Worm (Caenorhabditis elegans) whole organism, L2 larva: Measurements from ENCODE around the gene Y43F8B.17.

ENCODE experiments used
- R02D3.7 ChIP-seq: fragments of 150-350 bp; optimal IDR thresholded peaks from 2 replicates; lab custom pipeline; 2014; ENCODE audit warnings: missing biosample characterization, missing genetic modification characterization
- ZK546.5 ChIP-seq: sonication (generic microtip); optimal IDR thresholded peaks from 2 replicates; lab custom pipeline; 2017; ENCODE audit warnings: missing biosample characterization, missing genetic modification characterization
- aly-2 ChIP-seq: fragments of 150-350 bp; optimal IDR thresholded peaks from 2 replicates; lab custom pipeline; 2014; ENCODE audit warnings: missing biosample characterization, missing genetic modification characterization
- lin-11 ChIP-seq: fragments of 150-350 bp; sonication (generic microtip); optimal IDR thresholded peaks from 2 replicates; lab custom pipeline; 2014; ENCODE audit warnings: missing biosample characterization, missing genetic modification characterization, inconsistent platforms, mixed read lengths
- lin-39 ChIP-seq: fragments of 150-350 bp; optimal IDR thresholded peaks from 2 replicates; lab custom pipeline; 2014; ENCODE audit warnings: missing biosample characterization, missing genetic modification reagents, missing genetic modification characterization
- nhr-77 ChIP-seq: fragments of 150-350 bp; optimal IDR thresholded peaks from 2 replicates; lab custom pipeline; 2014; ENCODE audit warnings: missing biosample characterization, missing genetic modification characterization
- sem-4 ChIP-seq: fragments of 150-350 bp; optimal IDR thresholded peaks from 2 replicates; lab custom pipeline; 2014; ENCODE audit warnings: missing biosample characterization, missing genetic modification reagents, missing genetic modification characterization
- snpc-4 ChIP-seq: fragments of 150-350 bp; optimal IDR thresholded peaks from 2 replicates; lab custom pipeline; 2014; ENCODE audit warnings: missing biosample characterization, missing genetic modification characterization
- unc-55 ChIP-seq: fragments of 150-350 bp; sonication (generic microtip); optimal IDR thresholded peaks from 3 replicates; lab custom pipeline; 2014; ENCODE audit warnings: missing biosample characterization, missing genetic modification reagents, missing genetic modification characterization
- unc-62 ChIP-seq: fragments of 150-350 bp; optimal IDR thresholded peaks from 2 replicates; lab custom pipeline; 2014; ENCODE audit warnings: missing biosample characterization, missing genetic modification reagents, missing genetic modification characterization

- TF ChIP-seq unc-62 (GFP tag; lab: Kevin White, UChicago) = no peak
- TF ChIP-seq snpc-4 (tag; lab: Kevin White, UChicago) = no peak
- no peak for TF ChIP-seq unc-55 (GFP tag; lab: Kevin White, UChicago)
- no peak for TF ChIP-seq aly-2 (tag; lab: Kevin White, UChicago)
- TF ChIP-seq lin-39 (tag; lab: Kevin White, UChicago) = no peak
- TF ChIP-seq R02D3.7 (tag; lab: Kevin White, UChicago) = no peak
- no peak for TF ChIP-seq sem-4 (tag; lab: Kevin White, UChicago)
- no peak for TF ChIP-seq nhr-77 (tag; lab: Kevin White, UChicago)
- TF ChIP-seq lin-11 (tag; lab: Kevin White, UChicago) = no peak
- no peak for TF ChIP-seq ZK546.5 (tag; lab: Kevin White, UChicago)
Observed at ce11 chrV:19449544-19449943, 35.0 kb upstream of the Y43F8B.17 start, which contains the start of gene M04C3.5.
